Worm (Caenorhabditis elegans): ENCODE data around the gene aat-2.

ce11 chrV:9295581-9295980 is 49.4 kb upstream of the aat-2 start:
- no peak for TF ChIP-seq scrt-1 (GFP tag; IDR thresholded peaks at IDR 0.05)
- no peak for TF ChIP-seq ets-7 (tag; optimal IDR thresholded peaks at IDR 0.05)
- no peak for TF ChIP-seq ama-1 (optimal IDR thresholded peaks at IDR 0.05)
- TF ChIP-seq ceh-36 (tag; optimal IDR thresholded peaks at IDR 0.05): no peak
- TF ChIP-seq flt-1 (GFP tag; IDR thresholded peaks at IDR 0.05): no peak
- no peak for TF ChIP-seq sea-1 (GFP tag; conservative IDR thresholded peaks at IDR 0.05)
- no peak for TF ChIP-seq ceh-13 (GFP tag; optimal IDR thresholded peaks at IDR 0.05)
- TF ChIP-seq tbx-37 (GFP tag; conservative IDR thresholded peaks at IDR 0.05): no peak
- TF ChIP-seq B0310.2 (tag; optimal IDR thresholded peaks at IDR 0.05): no peak
- TF ChIP-seq hnd-1 (tag; optimal IDR thresholded peaks at IDR 0.05): no peak
- TF ChIP-seq tra-4 (tag; optimal IDR thresholded peaks at IDR 0.05): no peak
